Worm (Caenorhabditis elegans) whole organism, L3 larva: ENCODE results near the gene F17A2.13.

Experiments
- elt-2 ChIP-seq: sonication (generic microtip); optimal IDR thresholded peaks from 2 replicates; lab custom pipeline; 2016; ENCODE audit warnings: missing genetic modification reagents, mild to moderate bottlenecking, missing genetic modification characterization, missing compliant biosample characterization
- lin-15B ChIP-seq: fragments of 150-350 bp; optimal IDR thresholded peaks from 2 replicates; lab custom pipeline; 2014; ENCODE audit warnings: missing biosample characterization, missing genetic modification characterization
- mdl-1 ChIP-seq: fragments of 150-350 bp; optimal IDR thresholded peaks from 2 replicates; lab custom pipeline; 2014; ENCODE audit warnings: missing biosample characterization, missing genetic modification characterization
- nfya-1 ChIP-seq: sonication (generic microtip); optimal IDR thresholded peaks from 2 replicates; lab custom pipeline; 2017; ENCODE audit warnings: missing genetic modification characterization, mild to moderate bottlenecking, missing compliant biosample characterization, antibody characterized with exemption, moderate library complexity; ENCODE audit not compliant: insufficient read depth
- nhr-12 ChIP-seq: fragments of 150-350 bp; optimal IDR thresholded peaks from 2 replicates; lab custom pipeline; 2014; ENCODE audit warnings: missing biosample characterization, missing genetic modification characterization
- ztf-4 ChIP-seq: fragments of 150-350 bp; optimal IDR thresholded peaks from 2 replicates; lab custom pipeline; 2014; ENCODE audit warnings: missing biosample characterization, missing genetic modification characterization

DNA sequence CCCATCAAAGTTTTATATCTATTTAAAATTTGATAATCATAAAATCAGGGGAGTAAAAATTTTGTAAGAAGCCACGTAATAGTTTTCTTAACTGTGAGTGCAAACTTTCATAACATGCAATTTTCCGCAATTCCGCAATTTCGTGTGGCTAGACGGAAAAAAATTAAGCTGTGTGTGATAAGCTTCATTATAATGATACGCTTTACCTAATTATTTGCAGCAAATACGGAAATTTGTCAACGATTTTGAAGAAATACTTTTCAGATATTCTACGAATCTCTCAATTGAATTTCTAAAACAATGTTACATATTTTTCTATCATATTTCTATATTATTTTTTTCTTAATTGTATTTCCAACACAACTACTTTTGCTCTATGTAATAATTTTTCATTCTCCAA, 10.3 kb downstream of the F17A2.13 start, which contains the start of gene srd-46:
- no peak for TF ChIP-seq mdl-1 (tag; lab: Kevin White, UChicago)
- no peak for TF ChIP-seq nhr-12 (tag; lab: Kevin White, UChicago)
- no peak for TF ChIP-seq lin-15B (tag; lab: Kevin White, UChicago)
- TF ChIP-seq nfya-1 (tag; lab: Kevin White, UChicago) = no peak
- no peak for TF ChIP-seq elt-2 (tag; lab: Kevin White, UChicago)
- no peak for TF ChIP-seq ztf-4 (tag; lab: Kevin White, UChicago)
